Worm (Caenorhabditis elegans) whole organism, mixed stage, embryonic: ENCODE measurements around the gene acdh-8.
A peak's percentile ranks its signal among the peaks of the same experiment; 100 is the strongest.

Experiments used
- mep-1 ChIP-seq: fragments of 150-350 bp; optimal IDR thresholded peaks from 2 replicates; lab custom pipeline; 2017; ENCODE audit warnings: missing biosample characterization, missing genetic modification reagents, missing genetic modification characterization, inconsistent platforms
- nhr-237 ChIP-seq: fragments of 150-350 bp; optimal IDR thresholded peaks from 2 replicates; lab custom pipeline; 2014; ENCODE audit warnings: missing biosample characterization, missing genetic modification characterization
- sptf-1 ChIP-seq: sonication (generic microtip); optimal IDR thresholded peaks from 2 replicates; lab custom pipeline; 2017; ENCODE audit warnings: mild to moderate bottlenecking, missing genetic modification characterization, moderate library complexity, missing compliant biosample characterization
- unc-120 ChIP-seq: sonication (generic microtip); optimal IDR thresholded peaks from 2 replicates; lab custom pipeline; 2017; ENCODE audit warnings: missing genetic modification characterization, missing compliant biosample characterization; ENCODE audit not compliant: poor library complexity, severe bottlenecking

acdh-8 gene

DNA sequence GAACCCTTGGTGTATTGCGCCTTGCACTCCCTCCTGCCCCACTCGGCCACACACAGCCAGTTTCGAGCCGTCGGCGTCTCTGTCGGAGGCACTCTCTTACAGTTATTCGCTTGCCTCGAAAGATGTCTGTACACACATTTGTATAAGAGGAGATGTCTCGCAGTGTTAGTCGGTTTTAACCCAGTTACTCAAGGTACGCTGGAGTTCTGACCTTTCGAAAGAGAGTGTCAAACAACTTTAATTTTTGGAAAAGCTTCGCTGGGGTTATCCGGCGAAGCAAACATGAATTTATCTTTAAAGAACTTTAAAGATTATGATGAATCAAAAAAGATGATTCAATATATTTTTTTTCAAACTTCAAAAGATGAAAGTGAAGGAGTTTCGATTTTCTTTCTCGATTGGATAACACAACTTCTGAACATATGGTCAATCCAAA is 50.4 kb downstream of the acdh-8 start (continued):
- TF ChIP-seq unc-120 (peak; percentile 92), nhr-237 (peak; percentile 98)

DNA sequence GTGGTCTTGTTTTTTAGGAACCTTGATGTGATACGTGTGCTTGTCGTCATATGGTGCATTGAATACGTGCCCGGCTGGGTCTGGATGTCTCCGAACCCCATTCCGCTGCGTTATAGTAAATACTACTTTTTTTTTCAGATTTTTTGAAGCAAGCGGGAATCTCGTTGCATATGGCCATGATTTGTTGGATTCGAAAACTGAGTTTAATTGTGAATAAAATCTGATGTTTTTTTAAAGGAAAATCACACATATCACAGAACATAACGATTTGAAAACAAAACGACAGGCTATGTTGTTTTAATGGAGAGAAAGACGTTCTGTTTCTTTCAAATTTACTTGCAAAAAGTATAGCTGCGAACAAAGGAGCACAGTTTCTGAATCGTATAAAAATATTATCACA is 51.1 kb downstream of the acdh-8 start, which contains the start of the genes ZK1248.17 and H41C03.3:
ZK1248.17 (minus strand) TSS at position 101 of the 400 bp plus-strand sequence.
H41C03.3 (plus strand) TSS at position 337 of the 400 bp plus-strand sequence.
- TF ChIP-seq mep-1 (tag; lab: Kevin White, UChicago) (no peak), sptf-1 (tag; lab: Kevin White, UChicago) (no peak)
